Fruit fly (Drosophila melanogaster): ENCODE results near the gene CG15563.

Gene CG15563

DNA sequence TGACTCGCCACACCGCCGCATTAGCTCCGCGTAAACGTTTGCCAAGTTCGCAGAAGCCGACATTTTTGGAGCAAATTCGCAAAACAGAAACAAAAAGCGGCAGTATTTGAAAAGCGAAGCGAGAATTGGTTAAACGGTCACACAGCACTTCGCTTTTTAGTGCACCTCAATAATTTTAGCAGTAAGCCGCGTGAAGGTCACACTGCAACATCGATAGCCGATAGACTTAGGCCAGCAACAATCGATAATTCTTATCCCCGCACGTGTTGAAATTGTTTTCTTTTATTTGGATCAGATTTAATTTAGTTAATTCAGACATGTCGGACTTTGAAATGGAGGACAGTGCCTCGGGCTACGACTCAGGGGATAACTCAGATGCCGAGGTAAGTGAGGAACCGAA, 18.9 kb downstream of the CG15563 start, which contains the start of the genes Zwilch and CG1542 (continued):
- no peak for TF ChIP-seq Adf1 (GFP tag; IDR thresholded peaks at IDR 0.05)
- no peak for TF ChIP-seq Fer2 (tag; optimal IDR thresholded peaks at IDR 0.05)
- TF ChIP-seq corto (GFP tag; optimal IDR thresholded peaks at IDR 0.05), result no peak
- no peak for TF ChIP-seq ap (GFP tag; IDR thresholded peaks at IDR 0.05)
- no peak for TF ChIP-seq nerfin-1 (tag; optimal IDR thresholded peaks at IDR 0.05)
- TF ChIP-seq CG17186 (GFP tag; optimal IDR thresholded peaks at IDR 0.05), result peak; percentile 89
- TF ChIP-seq CG3726 (GFP tag; IDR thresholded peaks at IDR 0.05), result no peak
- TF ChIP-seq grau (tag; optimal IDR thresholded peaks at IDR 0.05), result no peak
- TF ChIP-seq BtbVII (GFP tag; optimal IDR thresholded peaks at IDR 0.05), result no peak
- TF ChIP-seq bigmax (GFP tag; optimal IDR thresholded peaks at IDR 0.05), result peak; percentile 46
- no peak for TF ChIP-seq CG6813 (GFP tag; optimal IDR thresholded peaks at IDR 0.05)
- TF ChIP-seq sens (GFP tag), result peak; percentile 78
- TF ChIP-seq CG12769 (tag; optimal IDR thresholded peaks at IDR 0.05), result no peak
- peak; percentile 94 for TF ChIP-seq CG6254 (GFP tag; optimal IDR thresholded peaks at IDR 0.05)
- TF ChIP-seq Sox100B (GFP tag; optimal IDR thresholded peaks at IDR 0.05), result no peak
- no peak for TF ChIP-seq CG6765 (GFP tag; optimal IDR thresholded peaks at IDR 0.05)
- peak; percentile 79 for TF ChIP-seq nerfin-2 (GFP tag; IDR thresholded peaks at IDR 0.05; ENCODE audit: partially characterized antibody)
- TF ChIP-seq CG8281 (tag; optimal IDR thresholded peaks at IDR 0.05), result no peak
- no peak for TF ChIP-seq CG18476 (GFP tag; optimal IDR thresholded peaks at IDR 0.05)
- no peak for TF ChIP-seq Awh (GFP tag; IDR thresholded peaks at IDR 0.05)
- TF ChIP-seq CG16863 (GFP tag; optimal IDR thresholded peaks at IDR 0.05), result no peak
- TF ChIP-seq Vsx1 (GFP tag; optimal IDR thresholded peaks at IDR 0.05), result no peak
- no peak for TF ChIP-seq Meics (GFP tag; optimal IDR thresholded peaks at IDR 0.05)
- TF ChIP-seq CG30431 (GFP tag; optimal IDR thresholded peaks at IDR 0.05), result no peak
- peak; percentile 88 for TF ChIP-seq YL-1 (GFP tag; optimal IDR thresholded peaks at IDR 0.05)
- TF ChIP-seq CG1647 (GFP tag; optimal IDR thresholded peaks at IDR 0.05), result no peak
- TF ChIP-seq Six4 (GFP tag; optimal IDR thresholded peaks at IDR 0.05), result no peak
- no peak for TF ChIP-seq Mrtf (GFP tag; IDR thresholded peaks at IDR 0.05)
- peak; percentile 96 for TF ChIP-seq Dref (GFP tag; IDR thresholded peaks at IDR 0.05)
- no peak for TF ChIP-seq CG2199 (GFP tag; IDR thresholded peaks at IDR 0.05)
- peak; percentile 72 for TF ChIP-seq CG15514 (GFP tag; optimal IDR thresholded peaks at IDR 0.05)
- TF ChIP-seq CG33557 (GFP tag; optimal IDR thresholded peaks at IDR 0.05), result no peak
- peak; percentile 86 for TF ChIP-seq CG13287 (GFP tag; IDR thresholded peaks at IDR 0.05; ENCODE audit: partially characterized antibody)
- no peak for TF ChIP-seq ro (GFP tag; IDR thresholded peaks at IDR 0.05)
- peak; percentile 14 for TF ChIP-seq Hsf (GFP tag; optimal IDR thresholded peaks at IDR 0.05)
- TF ChIP-seq ssp (GFP tag; IDR thresholded peaks at IDR 0.05), result peak; percentile 34; the same call in 1 of the 2 replicates
- TF ChIP-seq bcd (GFP tag; optimal IDR thresholded peaks at IDR 0.05), result no peak
- TF ChIP-seq D19B (GFP tag; optimal IDR thresholded peaks at IDR 0.05), result no peak
- TF ChIP-seq lbe (GFP tag; optimal IDR thresholded peaks at IDR 0.05), result no peak
- peak; percentile 81 for TF ChIP-seq HLH4C (GFP tag; IDR thresholded peaks at IDR 0.05; ENCODE audit: partially characterized antibody)
- no peak for TF ChIP-seq Hr51 (GFP tag; optimal IDR thresholded peaks at IDR 0.05)
- TF ChIP-seq HmgD (GFP tag; optimal IDR thresholded peaks at IDR 0.05), result peak; percentile 64
- no peak for TF ChIP-seq tx (GFP tag; optimal IDR thresholded peaks at IDR 0.05)
- no peak for TF ChIP-seq Chrac-16 (GFP tag; optimal IDR thresholded peaks at IDR 0.05)
- no peak for TF ChIP-seq Elba2 (GFP tag; optimal IDR thresholded peaks at IDR 0.05)
- no peak for TF ChIP-seq lola (GFP tag; optimal IDR thresholded peaks at IDR 0.05)
- no peak for TF ChIP-seq ems (GFP tag; optimal IDR thresholded peaks at IDR 0.05)
- TF ChIP-seq CG15696 (tag; optimal IDR thresholded peaks at IDR 0.05), result no peak
- TF ChIP-seq Oaz (GFP tag; IDR thresholded peaks at IDR 0.05), result no peak
- peak; percentile 83 for TF ChIP-seq bbx (GFP tag; IDR thresholded peaks at IDR 0.05; ENCODE audit: partially characterized antibody)
- no peak for TF ChIP-seq CG13424 (tag; optimal IDR thresholded peaks at IDR 0.05)

All from whole organism, embryonic.